Worm (Caenorhabditis elegans) whole organism, L3 larva: ENCODE measurements around the gene viro-2.
A peak's percentile ranks its signal among the peaks of the same experiment; 100 is the strongest.

Experiments
- R02D3.7 ChIP-seq: fragments of 150-350 bp; optimal IDR thresholded peaks from 2 replicates; lab custom pipeline; 2014; ENCODE audit warnings: missing biosample characterization, missing genetic modification characterization
- ZK546.5 ChIP-seq: sonication (generic microtip); optimal IDR thresholded peaks from 2 replicates; lab custom pipeline; 2017; ENCODE audit warnings: missing biosample characterization, missing genetic modification characterization
- aly-2 ChIP-seq: fragments of 150-350 bp; optimal IDR thresholded peaks from 2 replicates; lab custom pipeline; 2014; ENCODE audit warnings: missing biosample characterization, missing genetic modification characterization
- ama-1 ChIP-seq: fragments of 150-350 bp; optimal IDR thresholded peaks from 2 replicates; lab custom pipeline; 2018
- ceh-16 ChIP-seq: sonication (generic microtip); optimal IDR thresholded peaks from 2 replicates; lab custom pipeline; 2017; ENCODE audit warnings: missing biosample characterization, missing genetic modification characterization
- ceh-28 ChIP-seq: fragments of 150-350 bp; optimal IDR thresholded peaks from 2 replicates; lab custom pipeline; 2014; ENCODE audit warnings: missing biosample characterization, missing genetic modification reagents, missing genetic modification characterization
- ceh-82 ChIP-seq: fragments of 150-350 bp; optimal IDR thresholded peaks from 2 replicates; lab custom pipeline; 2014; ENCODE audit warnings: missing biosample characterization, missing genetic modification characterization
- egl-27 ChIP-seq: sonication (generic microtip); optimal IDR thresholded peaks from 4 replicates; lab custom pipeline; 2017; ENCODE audit warnings: missing biosample characterization, missing genetic modification reagents, missing genetic modification characterization
- elt-1 ChIP-seq: fragments of 150-350 bp; optimal IDR thresholded peaks from 2 replicates; lab custom pipeline; 2014; ENCODE audit warnings: missing biosample characterization, missing genetic modification characterization
- elt-2 ChIP-seq: sonication (generic microtip); optimal IDR thresholded peaks from 2 replicates; lab custom pipeline; 2016; ENCODE audit warnings: missing genetic modification reagents, mild to moderate bottlenecking, missing genetic modification characterization, missing compliant biosample characterization
- elt-3 ChIP-seq, 3 experiments: fragments of 150-350 bp in 1 of 3; sonication (generic microtip) in 2 of 3; optimal IDR thresholded peaks; 2 replicates in 2 of 3; 4 replicates in 1 of 3; lab custom pipeline; 2014 to 2017; ENCODE audit warnings: missing biosample characterization in 3 of 3, missing genetic modification characterization in 3 of 3
- fos-1 ChIP-seq: fragments of 150-350 bp; optimal IDR thresholded peaks from 2 replicates; lab custom pipeline; 2014; ENCODE audit warnings: missing biosample characterization, missing genetic modification characterization
- jun-1 ChIP-seq: fragments of 150-350 bp; optimal IDR thresholded peaks from 2 replicates; lab custom pipeline; 2014; ENCODE audit warnings: missing biosample characterization, missing genetic modification reagents, missing genetic modification characterization
- lin-15B ChIP-seq: fragments of 150-350 bp; optimal IDR thresholded peaks from 2 replicates; lab custom pipeline; 2014; ENCODE audit warnings: missing biosample characterization, missing genetic modification characterization
- lin-39 ChIP-seq: fragments of 150-350 bp; optimal IDR thresholded peaks from 2 replicates; lab custom pipeline; 2018; ENCODE audit warnings: missing biosample characterization, missing genetic modification reagents, missing genetic modification characterization
- lsy-12 ChIP-seq: sonication (generic microtip); optimal IDR thresholded peaks from 2 replicates; lab custom pipeline; 2016; ENCODE audit warnings: mild to moderate bottlenecking, missing genetic modification characterization, missing compliant biosample characterization
- mdl-1 ChIP-seq: fragments of 150-350 bp; optimal IDR thresholded peaks from 2 replicates; lab custom pipeline; 2014; ENCODE audit warnings: missing biosample characterization, missing genetic modification characterization
- nfya-1 ChIP-seq: sonication (generic microtip); optimal IDR thresholded peaks from 2 replicates; lab custom pipeline; 2017; ENCODE audit warnings: missing genetic modification characterization, mild to moderate bottlenecking, missing compliant biosample characterization, antibody characterized with exemption, moderate library complexity; ENCODE audit not compliant: insufficient read depth
- nhr-23 ChIP-seq: fragments of 150-350 bp; optimal IDR thresholded peaks from 2 replicates; lab custom pipeline; 2014; ENCODE audit warnings: missing biosample characterization, missing genetic modification reagents, missing genetic modification characterization
- nhr-25 ChIP-seq: sonication (generic microtip); optimal IDR thresholded peaks from 2 replicates; lab custom pipeline; 2017; ENCODE audit warnings: missing biosample characterization, missing genetic modification characterization
- nhr-28 ChIP-seq: fragments of 150-350 bp; optimal IDR thresholded peaks from 2 replicates; lab custom pipeline; 2014; ENCODE audit warnings: missing biosample characterization, missing genetic modification characterization
- nhr-43 ChIP-seq: sonication (generic microtip); optimal IDR thresholded peaks from 2 replicates; lab custom pipeline; 2016; ENCODE audit warnings: mild to moderate bottlenecking, missing genetic modification characterization, missing compliant biosample characterization; ENCODE audit not compliant: poor library complexity, severe bottlenecking
- nhr-67 ChIP-seq: fragments of 150-350 bp; optimal IDR thresholded peaks from 2 replicates; lab custom pipeline; 2014; ENCODE audit warnings: missing biosample characterization, missing genetic modification characterization
- nhr-77 ChIP-seq: fragments of 150-350 bp; optimal IDR thresholded peaks from 2 replicates; lab custom pipeline; 2014; ENCODE audit warnings: missing biosample characterization, missing genetic modification characterization
- pha-4 ChIP-seq: fragments of 150-350 bp; optimal IDR thresholded peaks from 2 replicates; lab custom pipeline; 2014; ENCODE audit warnings: missing biosample characterization, missing genetic modification reagents, missing genetic modification characterization
- pqm-1 ChIP-seq: fragments of 150-350 bp; optimal IDR thresholded peaks from 2 replicates; lab custom pipeline; 2017; ENCODE audit warnings: missing biosample characterization, missing genetic modification characterization, inconsistent platforms
- skn-1 ChIP-seq: fragments of 150-350 bp; optimal IDR thresholded peaks from 2 replicates; lab custom pipeline; 2014; ENCODE audit warnings: missing biosample characterization, missing genetic modification characterization
- snpc-4 ChIP-seq: fragments of 150-350 bp; optimal IDR thresholded peaks from 2 replicates; lab custom pipeline; 2014; ENCODE audit warnings: missing biosample characterization, missing genetic modification characterization
- unc-39 ChIP-seq: sonication (generic microtip); optimal IDR thresholded peaks from 4 replicates; lab custom pipeline; 2017; ENCODE audit warnings: missing biosample characterization, missing genetic modification characterization
- unc-62 ChIP-seq: fragments of 150-350 bp; sonication (generic microtip); optimal IDR thresholded peaks from 4 replicates; lab custom pipeline; 2014; ENCODE audit warnings: missing biosample characterization, missing genetic modification reagents, missing genetic modification characterization
- ztf-11 ChIP-seq: fragments of 150-350 bp; optimal IDR thresholded peaks from 2 replicates; lab custom pipeline; 2014; ENCODE audit warnings: missing biosample characterization, missing genetic modification characterization
- ztf-4 ChIP-seq: fragments of 150-350 bp; optimal IDR thresholded peaks from 2 replicates; lab custom pipeline; 2014; ENCODE audit warnings: missing biosample characterization, missing genetic modification characterization

Gene viro-2

DNA sequence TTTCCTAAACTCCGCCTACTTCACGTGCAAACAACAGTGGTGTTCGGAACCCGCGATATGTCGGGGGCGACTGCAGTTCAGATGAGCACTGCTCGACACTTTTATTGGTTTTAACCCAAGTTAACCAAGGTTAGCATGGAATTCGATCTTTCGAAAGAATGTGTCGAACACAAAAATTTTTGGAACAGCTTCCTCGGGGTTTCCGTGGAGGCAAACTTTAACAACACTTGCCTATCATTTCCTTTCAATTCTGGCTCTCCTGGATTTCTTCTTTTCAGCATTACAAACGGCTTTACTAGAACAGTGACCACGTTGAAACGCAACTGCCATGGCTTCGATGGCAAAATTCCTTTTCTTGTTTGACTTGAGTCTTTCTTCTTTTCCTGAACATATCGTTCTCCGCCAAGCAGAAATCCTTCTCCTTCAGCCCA is 12.6 kb downstream of the viro-2 start:
- TF ChIP-seq lsy-12 (tag; lab: Kevin White, UChicago) (peak; percentile 55), ztf-4 (tag; lab: Kevin White, UChicago) (no peak), lin-15B (peak; percentile 8), pqm-1 (tag; lab: Kevin White, UChicago) (peak; percentile 62), nfya-1 (peak; percentile 61), elt-3 (tag; optimal IDR thresholded peaks at IDR 0.05; lab: Kevin White, UChicago) (peak in 1 of 3 experiments; percentile 3), nhr-43 (tag; lab: Kevin White, UChicago) (no peak), mdl-1 (tag; lab: Kevin White, UChicago) (no peak), ama-1 (peak; percentile 91), pha-4 (tag; lab: Kevin White, UChicago) (peak; percentile 51), R02D3.7 (tag; lab: Kevin White, UChicago) (peak; percentile 31), ceh-28 (tag; lab: Kevin White, UChicago) (peak; percentile 42), nhr-77 (tag; lab: Kevin White, UChicago) (peak; percentile 62), elt-2 (tag; lab: Kevin White, UChicago) (peak; percentile 80), egl-27 (tag; lab: Kevin White, UChicago) (peak; percentile 78), snpc-4 (tag; lab: Kevin White, UChicago) (peak; percentile 98), skn-1 (tag; lab: Kevin White, UChicago) (peak; percentile 36), unc-62 (GFP tag; lab: Kevin White, UChicago) (no peak), ztf-11 (tag; lab: Kevin White, UChicago) (no peak)
- TF ChIP-seq, all 47 proteins: peak for 14

DNA sequence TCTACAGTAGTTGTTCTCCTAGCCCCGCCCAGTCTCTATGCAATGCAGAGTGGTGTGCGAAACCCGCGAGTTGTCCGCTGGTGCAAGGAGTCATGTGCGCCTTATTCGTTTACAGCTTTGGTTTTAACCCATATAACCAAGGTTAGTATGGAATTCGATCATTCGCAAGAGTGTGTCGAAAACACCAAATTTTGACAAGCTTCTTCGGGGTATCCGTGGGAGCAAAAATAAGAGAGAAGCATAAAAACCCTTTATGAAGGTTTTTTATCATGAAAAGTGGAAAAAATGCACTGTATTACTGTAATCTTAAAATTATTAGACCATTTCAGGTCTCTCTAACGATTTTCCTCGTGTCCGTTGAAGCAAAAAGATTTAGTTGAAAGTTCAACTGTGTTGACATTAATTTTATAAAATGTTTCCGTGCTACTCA is 13.5 kb downstream of the viro-2 start:
- peak; percentile 97 for TF ChIP-seq snpc-4 (tag; lab: Kevin White, UChicago)
- TF ChIP-seq nhr-25 (tag; lab: Kevin White, UChicago): peak; percentile 11
- no peak for TF ChIP-seq elt-1 (tag; lab: Kevin White, UChicago)
- no peak for TF ChIP-seq lin-39 (tag; lab: Kevin White, UChicago)
- TF ChIP-seq elt-3 (tag; optimal IDR thresholded peaks at IDR 0.05; lab: Kevin White, UChicago): no peak
- peak; percentile 45 for TF ChIP-seq pqm-1 (tag; lab: Kevin White, UChicago)
- TF ChIP-seq nfya-1: peak; percentile 43
- TF ChIP-seq ama-1: peak; percentile 76
- TF ChIP-seq elt-2 (tag; lab: Kevin White, UChicago): peak; percentile 26
- TF ChIP-seq, all 47 proteins: peak for 6

DNA sequence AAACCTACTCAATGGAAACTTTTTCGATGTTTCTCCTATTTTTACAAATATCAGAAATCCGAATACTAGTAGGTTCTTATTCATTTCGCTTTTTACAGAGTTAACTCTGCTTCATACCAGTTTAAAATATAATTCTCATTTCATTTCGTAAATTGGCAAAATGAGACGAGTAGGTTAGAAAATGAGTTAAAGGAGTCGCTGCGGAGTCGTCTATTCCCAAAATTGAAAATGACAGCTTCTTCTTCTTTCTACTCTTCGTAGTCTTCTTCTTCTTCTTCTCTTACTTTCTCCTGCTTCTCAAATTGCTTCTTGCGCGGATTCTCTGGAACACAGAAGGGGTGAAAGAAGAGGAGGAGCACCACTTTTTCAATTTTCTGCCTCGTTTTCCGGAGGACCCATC is 16.0 kb downstream of the viro-2 start, which contains the start of gene glr-2:
TSS of gene glr-2 (minus strand) at position 211 of the 400 bp plus-strand sequence.
- no peak for TF ChIP-seq aly-2
- TF ChIP-seq ZK546.5: no peak
- TF ChIP-seq fos-1: no peak
- no peak for TF ChIP-seq lin-39 (tag; lab: Kevin White, UChicago)

DNA sequence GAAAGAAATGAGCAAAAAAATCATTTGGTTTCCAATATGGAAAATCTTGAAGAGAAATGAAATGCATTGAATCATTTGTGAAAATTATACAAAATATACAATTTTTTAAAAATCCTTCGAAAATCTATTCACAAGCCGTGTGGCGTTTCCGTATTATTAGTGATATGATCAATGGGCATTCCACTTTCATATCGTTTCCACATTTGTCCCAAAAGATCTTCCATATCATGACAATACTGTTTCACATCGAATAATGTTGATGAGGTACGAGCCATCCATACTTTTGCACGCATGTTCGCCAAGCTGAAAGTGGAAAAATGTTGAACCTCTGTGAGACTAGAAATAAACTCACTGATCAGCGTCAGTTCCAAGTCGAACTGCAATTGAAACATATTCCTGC is 17.6 kb downstream of the viro-2 start:
- TF ChIP-seq nhr-28 (tag; lab: Kevin White, UChicago): no peak
- no peak for TF ChIP-seq ceh-82 (tag; lab: Kevin White, UChicago)
- TF ChIP-seq unc-39: no peak
- no peak for TF ChIP-seq nhr-77 (tag; lab: Kevin White, UChicago)
- TF ChIP-seq lsy-12 (tag; lab: Kevin White, UChicago): no peak
- no peak for TF ChIP-seq nhr-67 (tag; lab: Kevin White, UChicago)
- no peak for TF ChIP-seq jun-1
- TF ChIP-seq, all 47 proteins: peak for 0

DNA sequence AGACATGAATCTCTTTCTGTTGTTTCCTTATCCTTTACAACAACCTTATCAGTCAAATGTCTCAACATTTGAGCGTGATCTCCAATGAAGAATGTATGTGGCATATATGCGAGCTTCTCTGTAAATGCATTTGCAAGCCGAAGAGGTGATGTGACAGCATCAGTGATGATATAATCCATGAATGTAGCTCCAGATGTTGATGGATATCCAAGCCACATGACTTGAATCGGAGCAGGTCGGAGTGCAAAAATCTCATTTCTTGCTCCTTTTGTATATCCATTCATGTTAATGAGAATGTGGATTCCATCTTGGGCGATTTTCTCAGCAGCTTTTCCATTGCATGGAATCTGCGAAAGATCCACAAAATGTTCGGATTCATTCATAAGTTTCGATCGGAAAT is 19.5 kb downstream of the viro-2 start:
- TF ChIP-seq lin-15B (no peak), nhr-67 (tag; lab: Kevin White, UChicago) (no peak), egl-27 (tag; lab: Kevin White, UChicago) (no peak), fos-1 (no peak), snpc-4 (tag; lab: Kevin White, UChicago) (no peak)

DNA sequence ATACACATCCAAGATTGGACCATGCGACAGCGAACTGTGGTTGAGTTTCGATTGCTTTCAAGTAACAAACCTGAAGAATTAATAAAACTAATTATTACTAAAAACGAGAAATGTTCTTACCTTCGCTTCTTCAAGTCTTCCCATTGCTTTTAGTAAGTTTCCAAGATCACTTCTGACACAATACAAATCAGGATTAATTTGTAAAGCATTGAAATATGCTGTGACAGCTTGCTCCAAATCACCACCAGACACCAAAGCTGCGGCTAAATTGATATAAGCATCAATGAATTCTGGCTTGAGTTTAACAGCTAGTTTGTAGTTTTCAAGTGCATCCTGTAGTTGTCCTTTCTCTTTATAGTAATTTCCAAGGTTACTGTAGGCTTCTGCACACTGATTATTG is 21.5 kb downstream of the viro-2 start:
- TF ChIP-seq ceh-82 (tag; lab: Kevin White, UChicago) (no peak), nhr-23 (no peak), nhr-43 (tag; lab: Kevin White, UChicago) (no peak), ceh-16 (tag; lab: Kevin White, UChicago) (no peak), ceh-28 (tag; lab: Kevin White, UChicago) (no peak), pqm-1 (tag; lab: Kevin White, UChicago) (no peak)
